Worm (Caenorhabditis elegans): Measurements from ENCODE around the gene plc-3.

plc-3 gene

DNA sequence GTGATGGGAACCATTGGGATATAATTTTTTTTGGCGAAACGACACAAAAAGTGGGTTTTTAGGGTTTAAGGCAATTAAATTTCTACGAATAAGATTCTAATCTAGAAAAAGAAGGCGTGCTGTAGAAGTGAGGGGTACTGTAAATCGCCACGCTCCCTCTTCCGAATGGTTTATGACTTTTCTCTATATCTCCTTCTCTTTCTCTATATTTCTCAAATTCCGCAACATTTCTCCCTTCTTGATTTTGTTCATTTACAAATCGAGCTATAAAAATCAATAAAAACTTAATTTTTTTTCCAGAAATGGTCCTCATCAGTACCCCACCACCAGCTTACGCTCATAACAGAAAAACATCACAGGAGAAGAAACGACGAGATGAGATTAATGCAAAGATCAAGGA is 4.5 kb upstream of the plc-3 start, which contains the start of gene ref-1:
Gene ref-1 (plus strand): TSS at position 301 of the 400 bp plus-strand sequence.
- TF ChIP-seq die-1 (tag; optimal IDR thresholded peaks at IDR 0.05) (no peak), lin-35 (GFP tag; optimal IDR thresholded peaks at IDR 0.05) (no peak), nhr-27 (tag; optimal IDR thresholded peaks at IDR 0.05) (no peak), ekl-4 (GFP tag; IDR thresholded peaks at IDR 0.05) (no peak), fkh-3 (tag; optimal IDR thresholded peaks at IDR 0.05) (no peak)

DNA sequence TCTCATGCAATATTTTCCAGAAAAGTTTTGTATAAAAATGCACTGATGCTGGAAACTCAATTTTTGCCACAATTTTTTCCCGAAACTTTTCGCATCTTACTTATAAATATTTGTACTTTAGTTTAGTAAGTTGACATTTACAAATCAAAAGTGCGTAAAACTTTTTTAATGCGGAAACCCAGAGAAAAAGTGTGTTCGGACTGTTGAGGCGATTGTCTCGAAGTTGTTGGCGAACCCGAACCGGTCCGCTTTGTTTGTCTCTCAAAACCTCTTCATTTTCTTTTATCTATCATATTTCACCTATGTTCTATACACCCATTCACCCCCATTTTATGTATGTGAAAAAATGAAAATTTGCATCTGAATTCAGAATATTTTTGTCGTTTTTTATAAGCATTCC is 2.0 kb upstream of the plc-3 start:
- TF ChIP-seq F22D6.2 (tag; optimal IDR thresholded peaks at IDR 0.05): no peak
- TF ChIP-seq Y67H2A.10 (GFP tag; conservative IDR thresholded peaks at IDR 0.05): no peak
- TF ChIP-seq rcor-1 (GFP tag; IDR thresholded peaks at IDR 0.05): no peak
- TF ChIP-seq D2030.7 (GFP tag; IDR thresholded peaks at IDR 0.05): no peak
- TF ChIP-seq madf-8 (GFP tag; conservative IDR thresholded peaks at IDR 0.05): no peak
- TF ChIP-seq mes-4 (tag; optimal IDR thresholded peaks at IDR 0.05): no peak

DNA sequence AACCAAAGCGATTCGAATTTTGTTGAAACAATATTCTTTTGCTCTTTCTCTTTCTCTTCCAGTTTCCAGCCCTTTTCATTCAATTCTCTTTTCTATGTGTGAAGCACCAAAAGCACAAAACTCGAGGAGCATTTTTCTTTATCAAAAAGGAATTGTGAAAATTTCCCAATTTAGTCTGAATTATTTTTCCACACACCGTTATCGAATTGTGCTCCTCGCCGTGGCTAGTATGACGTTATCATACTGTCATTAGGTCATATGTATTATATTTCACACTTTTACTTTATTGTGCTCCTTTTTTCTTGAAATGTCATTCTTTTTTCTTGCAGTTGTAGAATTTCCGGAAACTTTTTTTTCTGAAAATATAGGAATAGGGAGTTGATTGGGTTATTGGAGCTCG is 1.1 kb upstream of the plc-3 start:
- TF ChIP-seq lir-1 (GFP tag; conservative IDR thresholded peaks at IDR 0.05): no peak
- no peak for TF ChIP-seq F57A8.1 (GFP tag; optimal IDR thresholded peaks at IDR 0.05)
- no peak for TF ChIP-seq unc-62 (GFP tag; optimal IDR thresholded peaks at IDR 0.05)
- TF ChIP-seq B0261.1 (tag; optimal IDR thresholded peaks at IDR 0.05): no peak
- no peak for TF ChIP-seq pha-4 (tag; optimal IDR thresholded peaks at IDR 0.05)
- no peak for TF ChIP-seq ztf-3 (GFP tag; optimal IDR thresholded peaks at IDR 0.05)
- no peak for TF ChIP-seq let-607 (tag; optimal IDR thresholded peaks at IDR 0.05)
- TF ChIP-seq dox-1 (GFP tag; IDR thresholded peaks at IDR 0.05): peak; percentile 37; the same call in 1 of the 2 replicates
- peak; percentile 86 for TF ChIP-seq nhr-80 (tag; optimal IDR thresholded peaks at IDR 0.05)
- TF ChIP-seq D2030.7 (GFP tag; IDR thresholded peaks at IDR 0.05): no peak

DNA sequence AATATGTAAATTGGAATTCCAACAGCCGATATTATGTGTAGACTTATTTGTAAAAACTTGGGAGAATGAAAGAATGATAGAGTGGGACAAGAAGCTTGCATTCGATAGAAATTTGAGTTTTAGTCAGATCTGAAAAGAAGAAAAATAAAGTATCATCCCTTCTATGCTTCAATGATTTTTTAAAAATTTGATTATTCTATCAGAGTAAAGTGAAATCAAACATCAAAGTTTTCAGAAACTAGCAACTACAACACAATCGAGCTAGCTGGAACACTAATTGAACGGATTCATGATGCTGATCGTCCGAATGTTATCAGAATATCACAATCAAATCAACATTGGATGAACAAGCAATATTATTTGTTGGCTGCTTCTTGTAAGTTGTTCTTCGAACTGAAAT is 4.4 kb downstream of the plc-3 start, which contains the start of gene srh-135:
Gene srh-135 (minus strand): TSS at position 101 of the 400 bp plus-strand sequence.
- TF ChIP-seq attf-6 (GFP tag; IDR thresholded peaks at IDR 0.05) (no peak), C06A6.2 (GFP tag; conservative IDR thresholded peaks at IDR 0.05) (no peak), D2030.7 (GFP tag; IDR thresholded peaks at IDR 0.05) (no peak), dpl-1 (GFP tag; optimal IDR thresholded peaks at IDR 0.05) (no peak), hmg-20 (GFP tag; IDR thresholded peaks at IDR 0.05) (no peak), nhr-90 (tag; optimal IDR thresholded peaks at IDR 0.05) (no peak), mxl-1 (tag; optimal IDR thresholded peaks at IDR 0.05) (no peak), F23B12.7 (tag; optimal IDR thresholded peaks at IDR 0.05; ENCODE audit: insufficient read depth) (no peak), lin-26 (GFP tag; IDR thresholded peaks at IDR 0.05) (no peak), die-1 (tag; optimal IDR thresholded peaks at IDR 0.05) (no peak), F57C9.4 (tag; optimal IDR thresholded peaks at IDR 0.05) (no peak)

DNA sequence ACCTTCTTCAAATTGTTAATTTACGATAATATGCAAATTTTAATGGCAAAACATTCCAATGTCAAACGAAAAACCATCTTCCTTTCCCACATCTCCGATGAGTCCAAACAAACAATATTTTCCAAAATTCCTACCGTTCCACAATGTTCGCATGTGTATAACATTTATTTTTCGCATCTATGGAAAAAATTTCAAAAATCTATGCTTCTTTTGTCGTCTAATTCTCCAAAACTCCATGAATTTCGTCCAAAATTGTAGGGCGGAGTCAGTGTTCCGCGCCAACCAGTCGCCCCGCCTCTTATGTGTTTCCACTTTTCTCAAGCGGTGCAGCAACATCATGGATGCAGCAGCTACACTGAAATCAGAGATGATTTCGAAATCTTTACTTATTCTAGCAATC is 8.3 kb downstream of the plc-3 start, which contains the start of gene T01E8.8:
Gene T01E8.8 (plus strand): TSS at position 301 of the 400 bp plus-strand sequence.
- TF ChIP-seq F39B2.1 (GFP tag; IDR thresholded peaks at IDR 0.05): no peak
- TF ChIP-seq ZK185.1 (tag; optimal IDR thresholded peaks at IDR 0.05; ENCODE audit: poor library complexity, severe bottlenecking): no peak
- no peak for TF ChIP-seq hlh-12 (tag; optimal IDR thresholded peaks at IDR 0.05)
- no peak for TF ChIP-seq dox-1 (GFP tag; IDR thresholded peaks at IDR 0.05)
